Fruit fly (Drosophila melanogaster) whole organism, pupa: ENCODE data around the gene CG10864.

Experiments used
- CG12605 ChIP-seq: fragments of 200-800 bp; sonication (Bioruptor generic); IDR thresholded peaks from 2 replicates; pipeline ENCODE4 v1.3.6; 2022; ENCODE audit warnings: missing biosample characterization, missing genetic modification characterization
- CG14655 ChIP-seq: fragments of 200-800 bp; sonication (Bioruptor generic); optimal IDR thresholded peaks from 3 replicates; lab custom pipeline; 2017; ENCODE audit warnings: mild to moderate bottlenecking, missing biosample characterization, missing genetic modification reagents, missing genetic modification characterization
- CG15710 ChIP-seq: fragments of 200-800 bp; sonication (Bioruptor generic); optimal IDR thresholded peaks from 2 replicates; lab custom pipeline; 2018; ENCODE audit warnings: missing biosample characterization, mild to moderate bottlenecking, missing genetic modification characterization, moderate library complexity
- CG4496 ChIP-seq: fragments of 200-800 bp; sonication (Bioruptor generic); IDR thresholded peaks from 3 replicates; pipeline ENCODE4 v1.3.6; 2022; ENCODE audit warnings: missing biosample characterization, missing genetic modification characterization
- CG8159 ChIP-seq: fragments of 200-800 bp; sonication (Bioruptor generic); optimal IDR thresholded peaks from 3 replicates; lab custom pipeline; 2018; ENCODE audit warnings: missing biosample characterization, mild to moderate bottlenecking, missing genetic modification characterization, moderate library complexity
- D1 ChIP-seq: fragments of 200-800 bp; sonication (Bioruptor generic); optimal IDR thresholded peaks from 2 replicates; lab custom pipeline; 2018; ENCODE audit warnings: missing biosample characterization, mild to moderate bottlenecking, missing genetic modification characterization, moderate library complexity
- EcR ChIP-seq: fragments of 200-800 bp; sonication (Bioruptor generic); optimal IDR thresholded peaks from 3 replicates; lab custom pipeline; 2019; ENCODE audit warnings: missing biosample characterization, missing genetic modification characterization, mild to moderate bottlenecking, moderate library complexity, missing genetic modification reagents
- Ets98B ChIP-seq: fragments of 200-800 bp; sonication (Bioruptor generic); IDR thresholded peaks from 2 replicates; pipeline ENCODE4 v1.3.6; 2022; ENCODE audit warnings: missing biosample characterization, missing genetic modification characterization
- Pif1B ChIP-seq: fragments of 200-800 bp; sonication (Bioruptor generic); optimal IDR thresholded peaks from 3 replicates; lab custom pipeline; 2016; ENCODE audit warnings: missing biosample characterization, missing genetic modification characterization
- Snoo ChIP-seq: fragments of 200-800 bp; sonication (Bioruptor generic); optimal IDR thresholded peaks from 3 replicates; lab custom pipeline; 2017; ENCODE audit warnings: missing biosample characterization, mild to moderate bottlenecking, missing genetic modification characterization, inconsistent platforms
- rn ChIP-seq: fragments of 200-800 bp; sonication (Bioruptor generic); IDR thresholded peaks from 2 replicates; pipeline ENCODE4 v1.3.6; 2022; ENCODE audit warnings: missing biosample characterization, missing genetic modification characterization

- TF ChIP-seq CG4496 (GFP tag; lab: Robert Waterston, UW): peak; percentile 68
- no peak for TF ChIP-seq D1
- no peak for TF ChIP-seq Pif1B (GFP tag; lab: Kevin White, UChicago)
- no peak for TF ChIP-seq CG12605 (GFP tag; lab: Robert Waterston, UW)
- no peak for TF ChIP-seq CG15710 (tag; lab: Kevin White, UChicago)
- no peak for TF ChIP-seq CG8159
- TF ChIP-seq Snoo (tag; lab: Kevin White, UChicago): peak; percentile 81
- TF ChIP-seq EcR: no peak
- peak; percentile 12 for TF ChIP-seq Ets98B (GFP tag; lab: Robert Waterston, UW)
- 0 out of 2 replicates have a peak, but pooled peaks have one; percentile 11 for TF ChIP-seq rn
- peak; percentile 51 for TF ChIP-seq CG14655
Observed at dm6 chr3R:18448059-18448979, 36.9 kb upstream of the CG10864 start.
